Fruit fly (Drosophila melanogaster): Measurements from ENCODE around the gene CG13775.
A peak's percentile ranks its signal among the peaks of the same experiment; 100 is the strongest.

CG13775 gene

DNA sequence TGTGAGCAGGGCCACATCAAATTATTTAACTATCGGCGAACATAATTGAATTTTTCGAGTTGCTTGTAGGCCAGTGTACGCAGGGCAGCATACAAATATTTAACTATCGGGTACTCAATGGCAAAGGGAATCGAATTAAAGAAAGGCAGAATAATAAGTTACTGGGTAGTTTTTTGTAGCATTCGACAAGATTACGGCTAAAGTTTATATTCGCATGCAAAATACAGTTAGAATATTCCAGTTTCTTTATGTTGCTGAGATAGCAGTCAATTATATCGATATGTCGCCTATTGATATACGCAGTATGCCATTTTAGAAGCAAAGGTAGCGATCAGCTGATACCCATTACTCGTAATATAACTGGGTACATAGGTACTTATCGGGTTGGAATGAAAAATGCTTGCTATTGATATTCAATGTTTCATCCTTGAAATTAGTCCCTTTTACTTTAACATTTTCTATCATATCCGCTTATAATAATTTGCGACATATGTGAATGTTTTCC, 11.3 kb upstream of the CG13775 start (continued):
- no peak for TF ChIP-seq da (GFP tag; optimal IDR thresholded peaks at IDR 0.05)
- peak; percentile 45 for TF ChIP-seq tap (tag; optimal IDR thresholded peaks at IDR 0.05)
- TF ChIP-seq CG12744 (GFP tag; optimal IDR thresholded peaks at IDR 0.05) = no peak
- peak; percentile 12 for TF ChIP-seq kay (GFP tag; optimal IDR thresholded peaks at IDR 0.05)
- TF ChIP-seq Opbp (GFP tag; IDR thresholded peaks at IDR 0.05; ENCODE audit: partially characterized antibody) = peak; percentile 76
- peak; percentile 4 for TF ChIP-seq CG15514 (GFP tag; optimal IDR thresholded peaks at IDR 0.05)
- no peak for TF ChIP-seq Dip3 (GFP tag; optimal IDR thresholded peaks at IDR 0.05)
- no peak for TF ChIP-seq CG6654 (GFP tag; optimal IDR thresholded peaks at IDR 0.05)
- peak; percentile 63; the same call in 2 of the 3 replicates for TF ChIP-seq CG7963 (GFP tag; IDR thresholded peaks at IDR 0.05; ENCODE audit: partially characterized antibody)
- no peak for TF ChIP-seq Usf (GFP tag; optimal IDR thresholded peaks at IDR 0.05)
- peak; percentile 41 for TF ChIP-seq CG34376 (GFP tag; optimal IDR thresholded peaks at IDR 0.05)
- TF ChIP-seq zen (tag; optimal IDR thresholded peaks at IDR 0.05) = no peak
- peak; percentile 53; the same call in 1 of the 3 replicates for TF ChIP-seq CG11695 (GFP tag; IDR thresholded peaks at IDR 0.05)
- TF ChIP-seq br (optimal IDR thresholded peaks at IDR 0.05) = no peak
- peak; percentile 53 for TF ChIP-seq CG10979 (tag; optimal IDR thresholded peaks at IDR 0.05)
- no peak for TF ChIP-seq Rx (GFP tag; IDR thresholded peaks at IDR 0.05)
- TF ChIP-seq ind (GFP tag; optimal IDR thresholded peaks at IDR 0.05) = peak; percentile 9
- no peak for TF ChIP-seq Ravus (GFP tag; IDR thresholded peaks at IDR 0.05)
- no peak for TF ChIP-seq fd102C (GFP tag; optimal IDR thresholded peaks at IDR 0.05)
- TF ChIP-seq CG12391 (tag; optimal IDR thresholded peaks at IDR 0.05) = peak; percentile 50
- no peak; the same call in 1 of the 2 replicates for TF ChIP-seq sob (GFP tag; IDR thresholded peaks at IDR 0.05)
- peak; percentile 29 for TF ChIP-seq trem (tag; optimal IDR thresholded peaks at IDR 0.05)
- TF ChIP-seq gcm2 (GFP tag; optimal IDR thresholded peaks at IDR 0.05) = no peak
- no peak for TF ChIP-seq CG10274 (GFP tag; optimal IDR thresholded peaks at IDR 0.05)
- peak; percentile 55 for TF ChIP-seq en (GFP tag; optimal IDR thresholded peaks at IDR 0.05)
- TF ChIP-seq CG5245 (GFP tag; optimal IDR thresholded peaks at IDR 0.05) = peak; percentile 26
- no peak for TF ChIP-seq CG1529 (GFP tag; optimal IDR thresholded peaks at IDR 0.05)
- peak; percentile 29 for TF ChIP-seq Fer3 (tag; optimal IDR thresholded peaks at IDR 0.05)
- TF ChIP-seq Dfd (GFP tag; optimal IDR thresholded peaks at IDR 0.05) = no peak
- no peak for TF ChIP-seq Taf1 (GFP tag; IDR thresholded peaks at IDR 0.05)
- TF ChIP-seq CG2889 (GFP tag; IDR thresholded peaks at IDR 0.05) = peak; percentile 93
- no peak for TF ChIP-seq ham (GFP tag; IDR thresholded peaks at IDR 0.05)
- no peak for TF ChIP-seq kah (GFP tag; optimal IDR thresholded peaks at IDR 0.05)
- TF ChIP-seq CG7271 (tag; optimal IDR thresholded peaks at IDR 0.05) = no peak
- no peak for TF ChIP-seq CG15696 (tag; optimal IDR thresholded peaks at IDR 0.05)
- TF ChIP-seq prd (optimal IDR thresholded peaks at IDR 0.05) = no peak
- TF ChIP-seq prd (GFP tag; IDR thresholded peaks at IDR 0.05) = peak; percentile 23; the same call in 1 of the 3 replicates
- TF ChIP-seq TFAM (GFP tag; optimal IDR thresholded peaks at IDR 0.05) = no peak
- TF ChIP-seq CG3847 (GFP tag; IDR thresholded peaks at IDR 0.05) = 0 out of 2 replicates have a peak, but pooled peaks have one; percentile 16
- TF ChIP-seq kni (GFP tag; optimal IDR thresholded peaks at IDR 0.05) = no peak
- TF ChIP-seq CG32767 (GFP tag; IDR thresholded peaks at IDR 0.05) = 0 out of 2 replicates have a peak, but pooled peaks have one; percentile 33
- TF ChIP-seq btn (GFP tag; optimal IDR thresholded peaks at IDR 0.05) = no peak
- peak; percentile 42 for TF ChIP-seq CG8944 (GFP tag; optimal IDR thresholded peaks at IDR 0.05)
- no peak for TF ChIP-seq Dek (tag; optimal IDR thresholded peaks at IDR 0.05)
- peak; percentile 24 for TF ChIP-seq CG12659 (GFP tag; optimal IDR thresholded peaks at IDR 0.05)
- no peak for TF ChIP-seq CG13894 (tag; optimal IDR thresholded peaks at IDR 0.05)
- TF ChIP-seq CrebB (tag; optimal IDR thresholded peaks at IDR 0.05) = peak; percentile 31
- peak; percentile 65; the same call in 1 of the 2 replicates for TF ChIP-seq MBD-R2 (GFP tag; IDR thresholded peaks at IDR 0.05)
- peak; percentile 70 for TF ChIP-seq lilli (GFP tag; optimal IDR thresholded peaks at IDR 0.05)
- peak; percentile 60 for TF ChIP-seq CG17912 (GFP tag; optimal IDR thresholded peaks at IDR 0.05)
- TF ChIP-seq Dbx (GFP tag; IDR thresholded peaks at IDR 0.05) = peak; percentile 55; the same call in 1 of the 3 replicates

Data from whole organism, embryonic.